Fruit fly (Drosophila melanogaster): ENCODE data around the gene Remo.

Remo gene

DNA sequence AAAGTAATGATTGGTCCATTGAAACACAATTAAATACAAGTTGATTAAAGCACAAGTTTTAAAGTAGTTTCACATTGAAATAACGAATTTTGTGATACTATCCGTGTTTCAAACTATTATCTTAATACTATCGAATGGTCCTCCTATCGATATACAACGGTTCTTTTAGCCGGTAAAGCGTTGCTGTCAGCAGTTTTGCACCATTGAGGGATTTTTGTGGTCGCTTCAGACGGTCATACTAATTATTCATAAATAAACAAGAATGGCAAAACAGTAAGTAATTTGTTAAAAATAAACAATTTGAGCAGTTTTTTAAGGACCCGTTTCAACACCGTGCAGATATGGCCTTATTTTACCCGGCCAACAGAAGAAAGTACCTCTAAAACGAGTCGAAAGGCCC, 50.3 kb downstream of the Remo start, which contains the start of gene CG15747 (continued):
- TF ChIP-seq inv (GFP tag; IDR thresholded peaks at IDR 0.05; ENCODE audit: partially characterized antibody): peak; percentile 65
- TF ChIP-seq stwl (tag; optimal IDR thresholded peaks at IDR 0.05): peak; percentile 2
- TF ChIP-seq gsb-n (tag; optimal IDR thresholded peaks at IDR 0.05): no peak
- TF ChIP-seq CG6791 (GFP tag; IDR thresholded peaks at IDR 0.05; ENCODE audit: partially characterized antibody): peak; percentile 72
- TF ChIP-seq Med (GFP tag): peak; percentile 62
- TF ChIP-seq CG17912 (GFP tag; optimal IDR thresholded peaks at IDR 0.05): peak; percentile 4
- TF ChIP-seq D19A (tag; optimal IDR thresholded peaks at IDR 0.05): no peak
- TF ChIP-seq CG18599 (GFP tag; optimal IDR thresholded peaks at IDR 0.05): no peak
- peak; percentile 11; the same call in 1 of the 3 replicates for TF ChIP-seq row (GFP tag; IDR thresholded peaks at IDR 0.05)
- TF ChIP-seq Mes4 (GFP tag; optimal IDR thresholded peaks at IDR 0.05): no peak
- TF ChIP-seq pan (optimal IDR thresholded peaks at IDR 0.05): no peak
- no peak for TF ChIP-seq pan (GFP tag; optimal IDR thresholded peaks at IDR 0.05 in 1 of 2, IDR thresholded peaks at IDR 0.05 in 1 of 2)
- no peak for TF ChIP-seq trem (tag; optimal IDR thresholded peaks at IDR 0.05)
- no peak for TF ChIP-seq CG12236 (GFP tag; optimal IDR thresholded peaks at IDR 0.05)
- peak; percentile 18 for TF ChIP-seq bcd (GFP tag; optimal IDR thresholded peaks at IDR 0.05)
- TF ChIP-seq sens (GFP tag): peak; percentile 15
- TF ChIP-seq TFAM (GFP tag; optimal IDR thresholded peaks at IDR 0.05): no peak
- no peak for TF ChIP-seq toy (GFP tag; IDR thresholded peaks at IDR 0.05)
- TF ChIP-seq CkIIα-i1 (GFP tag; IDR thresholded peaks at IDR 0.05): no peak
- TF ChIP-seq hbn (GFP tag; IDR thresholded peaks at IDR 0.05; ENCODE audit: partially characterized antibody): peak; percentile 43; the same call in 1 of the 2 replicates
- TF ChIP-seq Scr (GFP tag; IDR thresholded peaks at IDR 0.05; ENCODE audit: partially characterized antibody): peak; percentile 47; the same call in 1 of the 2 replicates
- no peak for TF ChIP-seq CG6765 (GFP tag; optimal IDR thresholded peaks at IDR 0.05)
- peak; percentile 36; the same call in 2 of the 3 replicates for TF ChIP-seq knrl (GFP tag; IDR thresholded peaks at IDR 0.05; ENCODE audit: partially characterized antibody)
- TF ChIP-seq CG2889 (GFP tag; IDR thresholded peaks at IDR 0.05): no peak
- TF ChIP-seq otp (GFP tag; IDR thresholded peaks at IDR 0.05): no peak
- TF ChIP-seq CG13894 (tag; optimal IDR thresholded peaks at IDR 0.05): no peak
- TF ChIP-seq Mad (GFP tag; optimal IDR thresholded peaks at IDR 0.05): no peak
- peak; percentile 62; the same call in 1 of the 2 replicates for TF ChIP-seq Bgb (GFP tag; IDR thresholded peaks at IDR 0.05; ENCODE audit: partially characterized antibody)
- 0 out of 3 replicates have a peak, but pooled peaks have one; percentile 15 for TF ChIP-seq HLH4C (GFP tag; IDR thresholded peaks at IDR 0.05; ENCODE audit: partially characterized antibody)
- TF ChIP-seq cato (GFP tag; optimal IDR thresholded peaks at IDR 0.05; ENCODE audit: borderline replicate concordance): no peak
- TF ChIP-seq CG2116 (GFP tag; optimal IDR thresholded peaks at IDR 0.05): peak; percentile 13
- no peak for TF ChIP-seq CG7987 (GFP tag; optimal IDR thresholded peaks at IDR 0.05)
- no peak for TF ChIP-seq CG15479 (GFP tag; optimal IDR thresholded peaks at IDR 0.05)
- no peak for TF ChIP-seq chif (GFP tag; optimal IDR thresholded peaks at IDR 0.05)
- no peak for TF ChIP-seq Ssrp (tag; optimal IDR thresholded peaks at IDR 0.05)
- peak; percentile 3 for TF ChIP-seq pita (GFP tag; optimal IDR thresholded peaks at IDR 0.05)
- TF ChIP-seq aop (GFP tag; IDR thresholded peaks at IDR 0.05): no peak
- TF ChIP-seq CG8924 (tag; optimal IDR thresholded peaks at IDR 0.05): no peak
- TF ChIP-seq h (optimal IDR thresholded peaks at IDR 0.05): no peak
- TF ChIP-seq CG2875 (GFP tag; optimal IDR thresholded peaks at IDR 0.05): no peak
- TF ChIP-seq tin (GFP tag; optimal IDR thresholded peaks at IDR 0.05): no peak
- TF ChIP-seq bab2 (GFP tag; optimal IDR thresholded peaks at IDR 0.05): no peak
- peak; percentile 46 for TF ChIP-seq CG16813 (GFP tag; IDR thresholded peaks at IDR 0.05; ENCODE audit: partially characterized antibody)
- no peak for TF ChIP-seq CG2199 (GFP tag; IDR thresholded peaks at IDR 0.05)
- no peak for TF ChIP-seq mam (GFP tag; optimal IDR thresholded peaks at IDR 0.05)
- no peak for TF ChIP-seq sc (optimal IDR thresholded peaks at IDR 0.05)
- no peak for TF ChIP-seq sc (GFP tag; optimal IDR thresholded peaks at IDR 0.05)
- TF ChIP-seq CG34422 (GFP tag; IDR thresholded peaks at IDR 0.05): 0 out of 3 replicates have a peak, but pooled peaks have one; percentile 32
- no peak for TF ChIP-seq pum (GFP tag; optimal IDR thresholded peaks at IDR 0.05)
- TF ChIP-seq CG8359 (GFP tag; optimal IDR thresholded peaks at IDR 0.05; ENCODE audit: borderline replicate concordance): no peak
- no peak for TF ChIP-seq dan (GFP tag; IDR thresholded peaks at IDR 0.05)
